Fruit fly (Drosophila melanogaster): ENCODE measurements around the gene bap.

Gene bap

DNA sequence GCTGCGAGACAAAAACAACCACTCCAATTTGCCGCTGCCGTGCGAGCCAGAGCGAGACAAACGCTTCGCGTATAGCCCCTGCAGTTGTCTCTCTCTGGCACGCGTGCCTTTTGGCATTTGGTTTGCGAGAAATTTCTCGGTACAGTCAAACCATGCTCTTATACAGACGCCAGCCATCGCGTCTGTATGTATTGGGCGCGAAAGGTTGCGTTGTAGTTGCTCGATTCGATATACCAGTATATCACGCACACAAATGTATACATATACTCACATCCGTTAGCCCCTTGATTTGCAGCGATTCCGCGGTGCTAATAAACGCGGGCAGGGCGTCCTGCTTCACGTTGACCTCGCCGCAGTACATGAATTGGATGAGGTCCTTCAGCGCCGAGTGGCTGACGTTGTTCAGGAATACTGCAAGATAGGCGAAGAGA, 12.3 kb upstream of the bap start (continued):
- TF ChIP-seq CG1792 (GFP tag; optimal IDR thresholded peaks at IDR 0.05) (no peak), CG4328 (GFP tag; optimal IDR thresholded peaks at IDR 0.05) (peak; percentile 31), Poxn (GFP tag; IDR thresholded peaks at IDR 0.05) (no peak), pum (GFP tag; optimal IDR thresholded peaks at IDR 0.05) (no peak), bbx (GFP tag; IDR thresholded peaks at IDR 0.05; ENCODE audit: partially characterized antibody) (peak; percentile 78), CG14965 (GFP tag; optimal IDR thresholded peaks at IDR 0.05; ENCODE audit: borderline replicate concordance) (no peak), H2.0 (GFP tag; IDR thresholded peaks at IDR 0.05) (no peak), sima (GFP tag; optimal IDR thresholded peaks at IDR 0.05) (no peak), CG17829 (tag; optimal IDR thresholded peaks at IDR 0.05) (peak; percentile 45), Dref (GFP tag; IDR thresholded peaks at IDR 0.05) (peak; percentile 36), Opbp (GFP tag; IDR thresholded peaks at IDR 0.05; ENCODE audit: partially characterized antibody) (peak; percentile 75), sens-2 (GFP tag; IDR thresholded peaks at IDR 0.05) (no peak), Eip74EF (GFP tag; optimal IDR thresholded peaks at IDR 0.05) (no peak), fd3F (GFP tag; optimal IDR thresholded peaks at IDR 0.05) (no peak), Gug (GFP tag; IDR thresholded peaks at IDR 0.05) (no peak), CG6254 (GFP tag; optimal IDR thresholded peaks at IDR 0.05) (no peak), CG4424 (GFP tag; optimal IDR thresholded peaks at IDR 0.05) (no peak), CG7987 (GFP tag; optimal IDR thresholded peaks at IDR 0.05) (peak; percentile 57), Aef1 (GFP tag; IDR thresholded peaks at IDR 0.05) (0 out of 3 replicates have a peak, but pooled peaks have one; percentile 17), Dad (GFP tag; optimal IDR thresholded peaks at IDR 0.05) (no peak), Tbp (GFP tag; optimal IDR thresholded peaks at IDR 0.05) (no peak), CG10979 (tag; optimal IDR thresholded peaks at IDR 0.05) (no peak), vnd (GFP tag; IDR thresholded peaks at IDR 0.05; ENCODE audit: partially characterized antibody) (no peak), Usf (GFP tag; optimal IDR thresholded peaks at IDR 0.05) (no peak), grau (tag; optimal IDR thresholded peaks at IDR 0.05) (peak; percentile 80), ara (GFP tag; IDR thresholded peaks at IDR 0.05) (no peak), Awh (GFP tag; IDR thresholded peaks at IDR 0.05) (peak; percentile 10; the same call in 1 of the 2 replicates), CG4360 (GFP tag; IDR thresholded peaks at IDR 0.05) (peak; percentile 73), CG7372 (GFP tag; IDR thresholded peaks at IDR 0.05) (no peak), CG1529 (GFP tag; optimal IDR thresholded peaks at IDR 0.05) (no peak), YL-1 (GFP tag; optimal IDR thresholded peaks at IDR 0.05) (peak; percentile 99), lola (GFP tag; optimal IDR thresholded peaks at IDR 0.05) (no peak), wor (GFP tag; IDR thresholded peaks at IDR 0.05) (no peak), CG13296 (GFP tag; optimal IDR thresholded peaks at IDR 0.05) (peak; percentile 59), zen2 (GFP tag; IDR thresholded peaks at IDR 0.05; ENCODE audit: partially characterized antibody) (no peak; the same call in 2 of the 3 replicates), CG1024 (GFP tag; IDR thresholded peaks at IDR 0.05) (no peak), CG2120 (GFP tag; optimal IDR thresholded peaks at IDR 0.05) (no peak), Dip3 (GFP tag; optimal IDR thresholded peaks at IDR 0.05) (no peak), CG12236 (GFP tag; optimal IDR thresholded peaks at IDR 0.05) (no peak), fd64A (GFP tag; optimal IDR thresholded peaks at IDR 0.05) (no peak), caup (GFP tag; optimal IDR thresholded peaks at IDR 0.05; ENCODE audit: severe bottlenecking) (peak; percentile 53), eyg (GFP tag; optimal IDR thresholded peaks at IDR 0.05) (no peak), CG14860 (GFP tag; IDR thresholded peaks at IDR 0.05; ENCODE audit: partially characterized antibody) (no peak), unpg (GFP tag; optimal IDR thresholded peaks at IDR 0.05) (peak; percentile 17), tll (GFP tag; optimal IDR thresholded peaks at IDR 0.05) (no peak), stwl (tag; optimal IDR thresholded peaks at IDR 0.05) (peak; percentile 15), ro (GFP tag; IDR thresholded peaks at IDR 0.05) (no peak), ftz-f1 (GFP tag; optimal IDR thresholded peaks at IDR 0.05) (peak; percentile 3), usp (GFP tag; optimal IDR thresholded peaks at IDR 0.05) (no peak), CG5180 (GFP tag; optimal IDR thresholded peaks at IDR 0.05) (peak; percentile 87)
